Fruit fly (Drosophila melanogaster) whole organism, larva: ENCODE data around the gene CG31650.

ENCODE experiments used
- noc ChIP-seq: fragments of 200-800 bp; sonication (Bioruptor generic); optimal IDR thresholded peaks from 3 replicates; lab custom pipeline; 2019; ENCODE audit warnings: missing biosample characterization, mild to moderate bottlenecking, missing genetic modification characterization, moderate library complexity

Gene CG31650

DNA sequence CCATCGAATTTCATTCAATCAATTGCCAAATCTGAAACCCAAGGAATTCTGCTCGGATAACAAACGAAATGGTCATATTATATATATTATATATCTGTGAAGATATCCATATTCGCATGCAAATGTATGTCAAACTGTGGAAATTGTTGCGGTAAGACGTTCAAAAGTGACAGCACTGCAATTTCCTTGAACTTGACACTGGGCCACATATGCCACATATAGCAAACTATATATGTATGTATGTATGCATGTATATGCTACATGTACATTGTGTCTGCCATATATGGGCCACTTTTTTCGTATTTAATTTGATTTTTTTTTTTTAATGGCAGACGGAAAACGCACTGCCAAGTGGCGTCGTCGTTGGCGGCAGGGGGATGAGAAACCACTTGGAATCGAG, 24.0 kb downstream of the CG31650 start:
- TF ChIP-seq noc (tag; lab: Kevin White, UChicago) = no peak

DNA sequence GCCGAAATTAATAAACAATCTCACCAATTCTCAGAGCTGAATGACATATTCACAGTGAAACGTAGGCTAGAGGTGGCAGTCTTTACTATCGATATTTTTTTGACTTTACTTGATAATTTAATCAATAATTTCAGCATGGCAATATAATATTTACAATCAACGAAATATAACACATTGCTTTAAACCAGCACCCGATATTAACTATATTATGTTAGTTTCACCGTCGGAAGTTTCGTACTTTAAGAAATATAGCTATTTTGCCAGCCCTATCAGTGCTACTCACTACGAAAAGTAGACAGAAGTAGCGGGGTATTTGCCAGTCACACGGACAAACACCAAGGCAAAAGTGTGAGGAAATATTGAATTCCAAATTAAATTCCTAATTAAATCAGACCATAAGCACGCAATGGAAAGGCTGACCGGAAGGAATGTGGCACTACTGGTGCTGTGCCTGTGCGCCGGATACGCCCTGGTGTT, 33.7 kb downstream of the CG31650 start, which contains the start of the genes CG31917, Tfb5 and SelT:
TSS of gene CG31917 (minus strand) at position 51 of the 477 bp plus-strand sequence.
TSS of gene Tfb5 (minus strand) at position 51 of the 477 bp plus-strand sequence.
TSS of gene SelT (plus strand) at position 139 of the 477 bp plus-strand sequence.
- TF ChIP-seq noc (tag; lab: Kevin White, UChicago) = peak; percentile 78

DNA sequence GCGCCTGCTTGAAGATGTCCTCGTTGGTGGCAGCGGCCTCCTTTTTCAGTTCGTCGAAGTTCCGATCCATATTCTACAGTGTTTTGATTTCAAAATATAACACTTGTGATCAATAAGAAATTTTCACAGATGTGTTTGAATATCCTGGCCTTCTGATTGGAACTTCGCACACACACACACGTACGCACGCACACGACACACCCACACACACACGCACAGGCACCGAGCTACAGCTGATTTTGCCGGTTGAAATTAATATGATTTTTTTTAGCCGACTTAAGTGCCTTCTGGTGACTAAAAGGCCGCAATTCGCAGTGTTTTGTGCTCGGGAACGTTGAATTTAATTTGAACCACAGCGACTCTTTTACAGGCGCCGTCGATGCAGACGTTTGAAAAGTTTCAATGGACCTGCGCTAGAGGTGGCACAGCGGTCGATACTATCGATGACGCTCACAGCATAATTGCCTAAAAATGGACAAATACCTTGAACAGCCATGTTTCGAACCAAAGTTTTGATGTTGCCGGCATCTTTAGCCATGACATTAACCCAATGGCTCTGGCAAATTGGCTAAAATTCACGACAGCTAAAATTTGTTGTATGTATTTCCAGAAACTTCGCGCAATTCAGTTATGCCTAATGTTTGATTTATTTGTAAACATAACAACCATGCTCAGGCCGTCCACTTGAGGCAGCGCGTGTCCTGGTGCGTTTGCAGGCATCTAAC, 35.0 kb downstream of the CG31650 start, which contains the start of gene Rtnl1:
TSS of gene Rtnl1 (minus strand) at position 415 of the 725 bp plus-strand sequence.
- peak; percentile 42 for TF ChIP-seq noc (tag; lab: Kevin White, UChicago)

DNA sequence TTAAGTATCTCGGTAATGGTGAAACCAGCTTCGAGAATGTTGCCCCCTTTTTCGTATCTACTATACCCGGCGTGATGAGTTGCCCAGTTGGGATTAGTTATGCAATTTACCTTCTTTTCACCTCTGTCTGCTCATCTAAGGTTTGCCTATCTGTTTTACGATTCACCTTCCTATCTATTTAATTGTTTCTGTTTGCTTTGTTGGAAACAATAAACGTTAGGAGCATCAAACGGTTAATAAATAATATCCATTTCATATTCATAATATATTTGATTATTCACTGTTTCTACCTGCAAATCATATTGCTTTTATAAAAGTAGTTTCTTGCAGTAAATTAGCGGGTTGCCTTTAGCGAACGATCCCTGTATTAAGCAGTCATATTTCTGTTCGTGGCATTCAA, 37.3 kb downstream of the CG31650 start:
- TF ChIP-seq noc (tag; lab: Kevin White, UChicago) = peak; percentile 81

DNA sequence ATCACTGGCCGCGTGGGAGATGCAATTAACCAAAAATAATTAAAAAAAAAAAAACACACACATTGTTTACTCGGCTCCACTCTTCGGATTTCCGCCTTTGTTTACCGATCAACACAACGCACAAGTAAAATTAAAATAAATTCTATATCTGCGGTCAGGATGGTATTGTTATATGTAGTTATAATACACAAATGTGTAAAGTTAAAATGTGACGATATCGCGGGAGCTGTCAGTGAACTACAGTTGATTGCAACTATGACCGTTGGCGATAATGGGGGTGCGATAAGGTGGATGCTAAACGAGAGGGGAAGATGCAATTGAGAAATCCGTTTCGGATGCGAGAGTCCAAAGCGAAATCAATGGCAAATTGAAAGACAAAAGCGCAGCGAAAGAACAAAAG, 38.2 kb downstream of the CG31650 start:
- TF ChIP-seq noc (tag; lab: Kevin White, UChicago) = no peak

DNA sequence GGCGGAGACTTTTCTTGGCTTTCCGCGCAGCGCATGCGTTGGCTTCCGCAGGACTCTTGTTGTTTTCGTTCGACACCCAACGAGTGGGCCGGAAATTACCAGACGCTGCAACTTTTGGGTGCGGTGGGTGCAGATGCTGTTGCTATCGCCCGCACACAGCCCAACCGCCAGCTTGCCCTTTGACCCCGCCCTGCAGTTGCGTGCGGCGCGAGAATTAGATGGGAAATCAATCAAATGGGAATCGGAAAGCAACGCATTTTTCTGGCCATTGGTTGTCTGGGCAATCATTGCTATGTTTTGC, 39.1 kb downstream of the CG31650 start:
- TF ChIP-seq noc (tag; lab: Kevin White, UChicago) = no peak

DNA sequence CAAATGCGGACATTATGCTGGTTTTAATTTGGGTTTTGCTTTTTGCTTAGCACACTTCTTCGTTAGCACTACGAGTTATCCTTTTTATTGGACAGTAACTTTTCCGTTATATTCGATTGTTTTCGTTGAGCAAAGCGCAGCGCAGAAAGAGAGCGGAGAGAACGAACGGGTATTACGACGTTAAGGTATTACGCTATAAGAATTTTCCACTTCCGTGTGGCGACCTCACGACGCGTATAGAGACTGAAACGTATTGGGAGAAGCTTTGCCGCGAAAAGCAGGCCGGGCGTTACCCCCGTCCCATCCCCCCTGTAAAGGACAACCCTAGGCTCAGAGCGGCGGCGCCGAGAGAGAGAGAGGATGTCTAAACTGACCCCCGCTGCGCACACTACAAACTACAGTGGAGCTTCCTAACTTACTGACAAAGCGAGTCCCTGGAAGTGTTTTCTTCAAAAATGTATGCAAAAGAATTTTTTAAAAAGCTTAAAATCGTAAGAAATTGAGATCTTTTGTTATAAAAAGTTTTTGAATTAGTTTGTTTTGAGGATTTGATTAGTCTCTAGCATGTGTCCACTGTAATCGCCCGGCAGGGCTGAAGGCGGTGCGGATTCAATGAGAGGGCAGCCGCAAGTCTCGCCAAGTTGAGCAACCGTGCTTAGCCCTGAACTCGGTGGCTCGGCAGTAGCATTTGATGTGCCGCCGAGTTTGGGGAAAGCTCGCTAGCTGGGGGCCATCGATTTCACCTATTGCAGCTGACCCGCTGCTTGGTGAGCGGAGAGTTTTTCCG, 39.6 kb downstream of the CG31650 start:
- peak; percentile 87 for TF ChIP-seq noc (tag; lab: Kevin White, UChicago)

DNA sequence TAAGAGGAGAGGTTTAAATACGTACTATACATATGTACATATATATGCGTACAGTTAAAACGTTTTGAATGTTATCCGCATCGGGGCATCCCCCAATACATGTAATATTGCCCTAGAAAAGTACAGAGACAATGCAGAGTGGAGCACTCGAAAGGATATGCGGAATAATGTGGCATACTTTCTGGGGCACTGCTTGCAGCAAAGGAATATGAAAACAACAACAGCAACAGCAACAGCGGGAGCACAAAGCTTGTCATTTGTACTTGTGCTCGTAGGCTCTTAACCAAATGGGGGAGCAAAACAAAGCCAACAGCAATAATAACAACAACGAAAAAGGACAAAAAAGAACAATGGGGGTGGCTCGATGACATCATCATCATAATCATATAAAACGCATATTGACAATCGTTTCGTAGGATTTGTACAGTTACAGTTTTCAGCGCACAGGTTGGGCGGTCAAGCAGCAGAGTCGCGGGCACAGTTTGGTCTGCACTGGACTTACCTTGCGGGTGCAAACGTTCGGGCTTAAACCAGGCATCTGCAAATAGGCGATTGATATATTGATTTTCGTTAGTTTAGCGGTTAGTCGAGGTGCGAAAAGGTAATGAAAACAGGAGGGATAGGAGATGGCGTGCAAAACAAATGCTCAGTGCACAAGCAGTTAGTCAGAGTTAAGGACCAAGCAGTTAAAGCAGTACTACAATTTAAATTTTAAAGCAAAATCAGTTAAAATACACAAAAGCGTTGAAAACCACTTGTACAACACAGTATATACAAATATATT, 40.6 kb downstream of the CG31650 start:
- no peak for TF ChIP-seq noc (tag; lab: Kevin White, UChicago)

DNA sequence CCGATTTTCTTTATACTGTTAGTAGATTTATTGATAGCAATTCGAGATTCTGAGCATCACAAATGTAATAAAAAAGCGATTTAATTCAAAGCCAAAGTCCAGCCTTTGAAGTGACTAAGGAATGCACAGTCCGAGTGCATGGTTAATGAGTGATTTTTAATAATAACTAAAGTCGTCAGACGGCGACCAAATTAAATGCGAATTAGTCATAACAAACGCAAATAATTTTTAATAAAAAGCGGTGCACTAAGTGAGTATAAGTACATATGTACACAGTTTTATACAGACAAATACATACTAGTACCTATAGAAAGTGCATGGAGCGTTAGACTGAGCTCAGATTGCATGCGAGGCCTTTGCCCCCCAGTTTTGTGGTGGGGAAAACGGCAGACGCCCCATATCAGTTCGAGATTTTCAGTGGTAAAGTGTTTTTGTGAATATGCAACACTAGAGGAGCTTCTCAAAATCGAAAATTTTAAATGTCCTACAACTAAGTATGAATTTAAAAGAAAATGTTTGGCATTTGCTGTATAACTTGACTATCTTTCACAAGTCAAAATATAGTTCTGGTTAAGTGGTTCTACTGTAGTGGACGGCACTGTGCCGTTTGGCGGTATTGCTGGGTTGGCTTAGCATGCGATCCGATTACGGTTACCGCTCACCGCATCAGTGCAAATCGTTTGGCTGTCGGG, 41.7 kb downstream of the CG31650 start:
- no peak for TF ChIP-seq noc (tag; lab: Kevin White, UChicago)

DNA sequence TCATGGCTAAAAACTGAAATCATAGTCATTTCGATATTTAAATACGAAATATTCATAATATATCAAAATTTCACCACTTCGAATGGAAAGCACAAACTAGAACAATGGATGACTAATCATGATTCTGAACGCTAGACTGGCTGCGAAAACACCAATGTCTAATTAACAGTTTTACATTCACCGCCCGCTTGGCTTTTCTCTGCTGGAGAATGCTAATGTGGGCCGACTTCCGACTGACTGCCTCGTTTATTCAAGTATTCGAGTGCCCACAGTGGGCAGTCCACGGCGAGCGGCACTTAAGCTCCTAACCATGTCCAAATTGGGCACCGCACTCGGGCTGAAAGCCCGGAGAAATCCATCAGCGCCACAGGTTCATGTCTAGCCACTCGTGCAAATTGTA, 42.5 kb downstream of the CG31650 start:
- TF ChIP-seq noc (tag; lab: Kevin White, UChicago) = no peak

DNA sequence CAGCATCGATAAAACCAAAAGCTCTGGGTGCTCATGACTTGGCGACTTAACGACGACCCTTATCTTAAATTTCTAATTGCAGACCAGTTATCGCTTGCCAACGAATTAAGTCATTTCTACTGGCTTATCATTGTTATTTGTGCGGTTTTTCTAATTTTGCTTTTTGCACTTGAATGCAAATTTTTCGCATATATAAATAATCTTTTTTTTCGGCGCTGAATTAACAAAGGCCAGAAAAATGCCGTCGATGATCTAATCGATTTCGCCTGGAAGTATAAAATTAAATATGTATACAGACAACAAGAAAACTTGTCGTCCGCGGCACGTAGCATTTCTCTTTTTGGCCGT, 43.0 kb downstream of the CG31650 start:
- TF ChIP-seq noc (tag; lab: Kevin White, UChicago) = no peak

DNA sequence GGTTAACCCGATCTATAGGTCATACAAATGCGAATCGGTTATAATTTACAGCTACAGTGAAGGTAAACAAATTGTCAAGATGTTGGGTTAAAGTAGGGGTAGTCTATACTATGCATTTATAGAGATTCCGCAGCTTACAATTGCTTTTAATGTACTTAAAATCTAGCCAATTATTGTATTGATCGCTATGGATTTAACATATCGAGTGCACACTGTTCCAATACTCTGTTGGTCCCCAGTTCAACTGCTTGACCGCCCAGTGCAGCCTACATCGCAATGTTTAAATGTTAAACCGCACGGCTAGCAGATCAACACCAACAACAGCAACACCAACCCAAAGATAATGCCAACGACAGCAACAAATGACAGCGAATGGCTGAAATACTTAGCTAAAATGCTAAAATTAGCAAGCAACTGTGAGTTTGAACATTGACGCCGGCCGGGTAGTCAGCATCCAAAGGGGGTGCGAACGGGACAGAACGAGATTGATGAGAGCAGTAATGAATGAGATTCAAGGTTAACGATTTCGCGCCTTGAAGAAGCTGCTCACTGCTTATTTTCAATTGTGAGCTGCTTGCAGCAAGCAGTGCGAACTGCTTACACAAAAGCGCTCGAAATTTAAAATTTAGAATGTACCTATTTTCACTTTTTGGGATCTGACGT, 43.5 kb downstream of the CG31650 start:
- TF ChIP-seq noc (tag; lab: Kevin White, UChicago) = no peak

DNA sequence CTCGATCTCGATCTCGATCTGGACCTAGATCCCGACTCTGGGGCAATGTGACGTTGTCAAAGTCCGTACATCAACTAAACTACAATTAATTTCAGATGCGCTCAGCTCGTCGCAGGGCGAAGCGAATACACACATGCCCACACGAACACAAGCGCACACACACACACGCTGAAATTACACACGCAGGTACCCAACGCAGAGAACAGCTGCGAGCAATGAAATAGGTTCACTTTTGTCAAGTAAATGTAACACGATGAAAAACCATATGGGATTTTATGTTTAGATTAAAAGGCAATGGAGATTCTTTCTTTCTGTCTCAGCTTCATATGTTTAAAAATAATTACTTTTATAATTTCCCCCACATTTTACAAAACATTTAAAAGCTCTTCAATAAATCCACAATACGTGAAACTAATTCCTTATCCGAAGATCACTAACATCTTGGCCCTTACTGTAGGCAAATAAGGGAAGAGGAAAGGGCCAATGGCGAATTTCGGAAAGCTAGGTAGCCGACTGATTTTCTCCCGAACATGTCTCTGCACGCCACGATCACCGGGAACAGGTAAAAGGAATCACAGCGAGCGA, 44.1 kb downstream of the CG31650 start:
- TF ChIP-seq noc (tag; lab: Kevin White, UChicago) = peak; percentile 87

DNA sequence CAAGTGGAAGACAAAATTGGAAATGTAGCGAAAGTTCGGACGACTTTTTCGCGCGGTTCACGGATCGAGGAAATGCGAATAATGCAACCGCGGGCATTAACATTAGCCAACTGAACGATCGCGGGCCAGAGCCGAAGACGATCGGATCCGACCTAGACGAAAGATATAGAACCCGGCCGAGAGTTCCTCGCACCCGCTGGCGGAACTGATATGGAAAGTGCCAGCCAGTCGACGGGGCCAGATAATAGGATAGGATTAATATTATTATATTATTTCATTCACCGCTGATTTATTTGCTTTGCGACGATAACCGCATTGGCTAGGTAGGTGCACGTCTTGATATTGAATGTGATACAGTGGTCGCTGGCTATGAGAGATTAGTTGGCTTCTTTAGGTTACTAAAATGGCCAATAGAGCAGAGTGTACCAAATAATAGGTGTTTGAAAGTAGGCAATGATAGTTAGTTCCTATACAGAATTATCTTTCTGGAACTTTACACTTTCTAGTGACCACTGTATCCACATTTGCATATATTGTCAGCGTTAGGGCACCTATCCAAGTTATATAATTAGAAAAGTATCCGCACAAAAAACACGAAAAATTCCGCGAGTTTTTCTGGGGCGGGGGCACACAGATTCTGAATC, 45.0 kb downstream of the CG31650 start:
- peak; percentile 75 for TF ChIP-seq noc (tag; lab: Kevin White, UChicago)
